Worm (Caenorhabditis elegans): Measurements from ENCODE around the gene CC8.2.

ce11 chrIV:3652784-3653383, 4.4 kb upstream of the CC8.2 start:
- TF ChIP-seq elt-2 (tag; optimal IDR thresholded peaks at IDR 0.05) (no peak), ceh-14 (tag; optimal IDR thresholded peaks at IDR 0.05) (no peak), dmd-4 (tag; optimal IDR thresholded peaks at IDR 0.05; ENCODE audit: borderline replicate concordance) (no peak), K09A11.1 (tag; optimal IDR thresholded peaks at IDR 0.05; ENCODE audit: insufficient read depth) (no peak), lin-11 (tag; optimal IDR thresholded peaks at IDR 0.05) (no peak), pqm-1 (tag; optimal IDR thresholded peaks at IDR 0.05) (no peak), tbx-2 (tag; optimal IDR thresholded peaks at IDR 0.05) (no peak), syd-9 (tag; optimal IDR thresholded peaks at IDR 0.05) (no peak), pha-2 (tag; optimal IDR thresholded peaks at IDR 0.05) (no peak), ceh-24 (tag; optimal IDR thresholded peaks at IDR 0.05) (no peak), ceh-2 (tag; optimal IDR thresholded peaks at IDR 0.05) (no peak)

Measured in whole organism, late embryonic.